Fruit fly (Drosophila melanogaster) whole organism, embryonic: ENCODE measurements around the gene Scox.

Experiments
- CG11093 ChIP-seq: fragments of 200-800 bp; sonication (Bioruptor generic); IDR thresholded peaks from 3 replicates; pipeline ENCODE4 v1.3.6; 2022; ENCODE audit warnings: missing biosample characterization, missing genetic modification characterization
- CG11398 ChIP-seq: fragments of 200-800 bp; sonication (Bioruptor generic); optimal IDR thresholded peaks from 2 replicates; lab custom pipeline; 2016; ENCODE audit warnings: missing biosample characterization, missing genetic modification characterization
- CG11456 ChIP-seq: fragments of 200-800 bp; sonication (Bioruptor generic); IDR thresholded peaks from 3 replicates; pipeline ENCODE4 v1.3.6; 2022; ENCODE audit warnings: missing biosample characterization, missing genetic modification characterization
- CG11696 ChIP-seq: fragments of 200-800 bp; sonication (Bioruptor generic); IDR thresholded peaks from 2 replicates; pipeline ENCODE4 v1.3.6; 2022; ENCODE audit warnings: missing biosample characterization, missing genetic modification characterization
- CG14710 ChIP-seq: fragments of 200-800 bp; sonication (Bioruptor generic); optimal IDR thresholded peaks from 3 replicates; lab custom pipeline; 2019; ENCODE audit warnings: missing biosample characterization, mild to moderate bottlenecking, missing genetic modification characterization, moderate library complexity
- CG1529 ChIP-seq: fragments of 200-800 bp; sonication (Bioruptor generic); optimal IDR thresholded peaks from 3 replicates; lab custom pipeline; 2018; ENCODE audit warnings: missing biosample characterization, missing genetic modification characterization
- CG1603 ChIP-seq: fragments of 200-800 bp; sonication (Bioruptor generic); optimal IDR thresholded peaks from 2 replicates; lab custom pipeline; 2019; ENCODE audit warnings: missing biosample characterization, mild to moderate bottlenecking, missing genetic modification characterization, moderate library complexity
- CG16815 ChIP-seq: fragments of 200-800 bp; sonication (Bioruptor generic); optimal IDR thresholded peaks from 3 replicates; lab custom pipeline; 2017; ENCODE audit warnings: missing biosample characterization, mild to moderate bottlenecking, missing genetic modification characterization
- CG18262 ChIP-seq: fragments of 200-800 bp; optimal IDR thresholded peaks from 3 replicates; lab custom pipeline; 2019; ENCODE audit warnings: missing biosample characterization, mild to moderate bottlenecking, missing genetic modification characterization, moderate library complexity
- CG18619 ChIP-seq: fragments of 200-800 bp; sonication (Bioruptor generic); optimal IDR thresholded peaks from 3 replicates; lab custom pipeline; 2017; ENCODE audit warnings: missing biosample characterization, mild to moderate bottlenecking, missing genetic modification characterization
- CG3726 ChIP-seq: fragments of 200-800 bp; sonication (Bioruptor generic); IDR thresholded peaks from 3 replicates; pipeline ENCODE4, ENCODE4 v1.3.6; 2022; ENCODE audit warnings: missing biosample characterization, missing genetic modification characterization
- CG4404 ChIP-seq: fragments of 200-800 bp; sonication (Bioruptor generic); IDR thresholded peaks from 2 replicates; pipeline ENCODE4 v1.3.6; 2022; ENCODE audit warnings: missing biosample characterization, missing genetic modification characterization
- CG4820 ChIP-seq: fragments of 200-800 bp; sonication (Bioruptor generic); optimal IDR thresholded peaks from 3 replicates; lab custom pipeline; 2016; ENCODE audit warnings: missing biosample characterization, missing genetic modification characterization
- CG6854 ChIP-seq: fragments of 200-800 bp; sonication (Bioruptor generic); optimal IDR thresholded peaks from 3 replicates; lab custom pipeline; 2017; ENCODE audit warnings: missing biosample characterization, mild to moderate bottlenecking, missing genetic modification characterization
- CG7928 ChIP-seq: fragments of 200-800 bp; sonication (Bioruptor generic); optimal IDR thresholded peaks from 2 replicates; lab custom pipeline; 2017; ENCODE audit warnings: missing biosample characterization, mild to moderate bottlenecking, missing genetic modification characterization
- CG8281 ChIP-seq: fragments of 200-800 bp; sonication (Bioruptor generic); optimal IDR thresholded peaks from 2 replicates; lab custom pipeline; 2018; ENCODE audit warnings: missing biosample characterization, mild to moderate bottlenecking, missing genetic modification characterization, moderate library complexity
- CG8359 ChIP-seq: fragments of 200-800 bp; sonication (Bioruptor generic); optimal IDR thresholded peaks from 2 replicates; lab custom pipeline; 2017; ENCODE audit warnings: missing biosample characterization, mild to moderate bottlenecking, missing genetic modification characterization, borderline replicate concordance
- CG8944 ChIP-seq: fragments of 200-800 bp; sonication (Bioruptor generic); optimal IDR thresholded peaks from 3 replicates; lab custom pipeline; 2016; ENCODE audit warnings: missing biosample characterization, missing genetic modification characterization
- CTCF ChIP-seq: fragments of 200-800 bp; sonication (Bioruptor generic); optimal IDR thresholded peaks from 2 replicates; lab custom pipeline; 2017; ENCODE audit warnings: missing biosample characterization, mild to moderate bottlenecking, missing genetic modification characterization, moderate library complexity
- HLHmδ ChIP-seq: fragments of 200-800 bp; sonication (Bioruptor generic); optimal IDR thresholded peaks from 2 replicates; lab custom pipeline; 2018; ENCODE audit warnings: missing biosample characterization, mild to moderate bottlenecking, missing genetic modification characterization, moderate library complexity
- Hr39 ChIP-seq: fragments of >200 bp; optimal IDR thresholded peaks from 2 replicates; lab custom pipeline; 2017
- Scr ChIP-seq: fragments of 200-800 bp; sonication (Bioruptor generic); IDR thresholded peaks from 2 replicates; pipeline ENCODE4 v1.3.6; 2022; ENCODE audit warnings: missing biosample characterization, missing genetic modification characterization; ENCODE audit not compliant: partially characterized antibody
- Sox100B ChIP-seq: fragments of 200-800 bp; sonication (Bioruptor generic); optimal IDR thresholded peaks from 3 replicates; lab custom pipeline; 2018; ENCODE audit warnings: missing biosample characterization, mild to moderate bottlenecking, missing genetic modification characterization
- ab ChIP-seq: fragments of 200-800 bp; sonication (Bioruptor generic); optimal IDR thresholded peaks from 2 replicates; lab custom pipeline; 2016; ENCODE audit warnings: missing biosample characterization, missing genetic modification characterization
- abd-A ChIP-seq: fragments of 200-800 bp; sonication (Bioruptor generic); optimal IDR thresholded peaks from 3 replicates; lab custom pipeline; 2019; ENCODE audit warnings: missing biosample characterization, mild to moderate bottlenecking, missing genetic modification characterization, moderate library complexity
- aop ChIP-seq: fragments of 200-800 bp; sonication (Bioruptor generic); IDR thresholded peaks from 2 replicates; pipeline ENCODE4 v1.3.6; 2022; ENCODE audit warnings: missing biosample characterization, missing genetic modification characterization
- bbx ChIP-seq: fragments of 200-800 bp; sonication (Bioruptor generic); IDR thresholded peaks from 2 replicates; pipeline ENCODE4 v1.3.6; 2022; ENCODE audit warnings: missing biosample characterization, missing genetic modification characterization; ENCODE audit not compliant: partially characterized antibody
- bowl ChIP-seq: fragments of 200-800 bp; sonication (Bioruptor generic); IDR thresholded peaks from 2 replicates; pipeline ENCODE4 v1.3.6; 2022; ENCODE audit warnings: missing biosample characterization, missing genetic modification characterization
- ci ChIP-seq: fragments of 200-800 bp; sonication (Bioruptor generic); IDR thresholded peaks from 3 replicates; pipeline ENCODE4 v1.3.6; 2022; ENCODE audit warnings: missing biosample characterization, missing genetic modification characterization
- da ChIP-seq: fragments of 200-800 bp; sonication (Bioruptor generic); optimal IDR thresholded peaks from 2 replicates; lab custom pipeline; 2016; ENCODE audit warnings: missing biosample characterization, missing genetic modification characterization
- dan ChIP-seq: fragments of 200-800 bp; sonication (Bioruptor generic); IDR thresholded peaks from 2 replicates; pipeline ENCODE4 v1.3.6; 2022; ENCODE audit warnings: missing biosample characterization, missing genetic modification characterization
- ems ChIP-seq: fragments of 200-800 bp; sonication (Bioruptor generic); optimal IDR thresholded peaks from 3 replicates; lab custom pipeline; 2016; ENCODE audit warnings: missing biosample characterization, missing genetic modification characterization
- ewg ChIP-seq: fragments of 200-800 bp; sonication (Bioruptor generic); optimal IDR thresholded peaks from 3 replicates; lab custom pipeline; 2017; ENCODE audit warnings: mild to moderate bottlenecking, missing biosample characterization, missing genetic modification reagents, missing genetic modification characterization
- fd102C ChIP-seq: fragments of 200-800 bp; sonication (Bioruptor generic); optimal IDR thresholded peaks from 2 replicates; lab custom pipeline; 2018; ENCODE audit warnings: missing biosample characterization, mild to moderate bottlenecking, missing genetic modification characterization, moderate library complexity
- fd64A ChIP-seq: fragments of 200-800 bp; sonication (Bioruptor generic); optimal IDR thresholded peaks from 3 replicates; lab custom pipeline; 2018; ENCODE audit warnings: missing biosample characterization, mild to moderate bottlenecking, missing genetic modification characterization
- h ChIP-seq: fragments of >200 bp; optimal IDR thresholded peaks from 2 replicates; lab custom pipeline; 2017
- sd ChIP-seq: fragments of 200-800 bp; sonication (Bioruptor generic); optimal IDR thresholded peaks from 3 replicates; lab custom pipeline; 2018; ENCODE audit warnings: missing biosample characterization, mild to moderate bottlenecking, missing genetic modification characterization, moderate library complexity
- shn ChIP-seq: fragments of 200-800 bp; sonication (Bioruptor generic); optimal IDR thresholded peaks from 3 replicates; lab custom pipeline; 2016; ENCODE audit warnings: missing biosample characterization, missing genetic modification characterization
- slou ChIP-seq: fragments of 200-800 bp; sonication (Bioruptor generic); optimal IDR thresholded peaks from 3 replicates; lab custom pipeline; 2016; ENCODE audit warnings: missing biosample characterization, missing genetic modification characterization
- sug ChIP-seq: fragments of 200-800 bp; optimal IDR thresholded peaks from 2 replicates; lab custom pipeline; 2019; ENCODE audit warnings: missing biosample characterization, mild to moderate bottlenecking, missing genetic modification characterization, moderate library complexity
- tin ChIP-seq: fragments of 200-800 bp; sonication (Bioruptor generic); optimal IDR thresholded peaks from 3 replicates; lab custom pipeline; 2016; ENCODE audit warnings: missing biosample characterization, missing genetic modification characterization
- tna ChIP-seq: fragments of 200-800 bp; sonication (Bioruptor generic); IDR thresholded peaks from 2 replicates; pipeline ENCODE4 v1.3.6; 2022; ENCODE audit warnings: missing biosample characterization, missing genetic modification characterization; ENCODE audit not compliant: partially characterized antibody
- tx ChIP-seq: fragments of 200-800 bp; sonication (Bioruptor generic); optimal IDR thresholded peaks from 2 replicates; lab custom pipeline; 2016; ENCODE audit warnings: missing biosample characterization, missing genetic modification characterization
- unc-4 ChIP-seq: fragments of 200-800 bp; sonication (Bioruptor generic); IDR thresholded peaks from 2 replicates; pipeline ENCODE4 v1.3.6; 2022; ENCODE audit warnings: missing biosample characterization, missing genetic modification characterization; ENCODE audit not compliant: partially characterized antibody

Scox gene

dm6 chr2L:4981278-4981966, 12.7 kb upstream of the Scox start, which contains the start of the genes CG8892 and CG34126 (continued):
- TF ChIP-seq Hr39 (peak; percentile 82), da (GFP tag; lab: Kevin White, UChicago) (peak; percentile 90), tna (GFP tag; lab: Robert Waterston, UW) (no peak), CG11093 (GFP tag; lab: Robert Waterston, UW) (peak; percentile 96), CG1603 (tag; lab: Kevin White, UChicago) (peak; percentile 85), dan (peak; percentile 93), unc-4 (GFP tag; lab: Robert Waterston, UW) (0 out of 2 replicates have a peak, but pooled peaks have one; percentile 27), ab (GFP tag; lab: Kevin White, UChicago) (peak; percentile 96), aop (peak; percentile 72; the same call in 1 of the 2 replicates), ewg (GFP tag; lab: Kevin White, UChicago) (peak; percentile 95), fd64A (GFP tag; lab: Kevin White, UChicago) (peak; percentile 77), abd-A (tag; lab: Kevin White, UChicago) (peak; percentile 89), CG1529 (GFP tag; lab: Kevin White, UChicago) (peak; percentile 94), CG18262 (tag; lab: Kevin White, UChicago) (peak; percentile 97), CG11696 (GFP tag; lab: Robert Waterston, UW) (peak; percentile 78), CG11456 (GFP tag; lab: Robert Waterston, UW) (peak; percentile 97), bbx (GFP tag; lab: Robert Waterston, UW) (no peak), tin (GFP tag; lab: Kevin White, UChicago) (peak; percentile 99), CTCF (GFP tag; lab: Kevin White, UChicago) (peak; percentile 57), CG8359 (peak; percentile 87), CG3726 (peak; percentile 92; the same call in 2 of the 3 replicates), CG11398 (GFP tag; lab: Kevin White, UChicago) (peak; percentile 82), CG4820 (GFP tag; lab: Kevin White, UChicago) (peak; percentile 98), HLHmδ (no peak), tx (GFP tag; lab: Kevin White, UChicago) (peak; percentile 97), h (no peak), CG8281 (tag; lab: Kevin White, UChicago) (peak; percentile 87), CG7928 (GFP tag; lab: Kevin White, UChicago) (peak; percentile 77), Scr (peak; percentile 24; the same call in 1 of the 2 replicates), CG18619 (GFP tag; lab: Kevin White, UChicago) (peak; percentile 98), sd (tag; lab: Kevin White, UChicago) (peak; percentile 90), shn (GFP tag; lab: Kevin White, UChicago) (peak; percentile 96), slou (GFP tag; lab: Kevin White, UChicago) (peak; percentile 98), CG6854 (peak; percentile 89), CG8944 (GFP tag; lab: Kevin White, UChicago) (peak; percentile 96), CG14710 (peak; percentile 98), fd102C (GFP tag; lab: Kevin White, UChicago) (peak; percentile 68), Sox100B (GFP tag; lab: Kevin White, UChicago) (peak; percentile 96), bowl (GFP tag; lab: Robert Waterston, UW) (peak; percentile 74), ci (GFP tag; lab: Robert Waterston, UW) (peak; percentile 89), sug (tag; lab: Kevin White, UChicago) (peak; percentile 97), CG16815 (GFP tag; lab: Kevin White, UChicago) (peak; percentile 99), ems (GFP tag; lab: Kevin White, UChicago) (peak; percentile 96), CG4404 (GFP tag; lab: Robert Waterston, UW) (peak; percentile 99)
